Worm (Caenorhabditis elegans) whole organism, L2 larva: ENCODE measurements around the gene C08A9.10.

ENCODE experiments used
- ZK546.5 ChIP-seq: sonication (generic microtip); optimal IDR thresholded peaks from 2 replicates; lab custom pipeline; 2017; ENCODE audit warnings: missing biosample characterization, missing genetic modification characterization
- aly-2 ChIP-seq: fragments of 150-350 bp; optimal IDR thresholded peaks from 2 replicates; lab custom pipeline; 2014; ENCODE audit warnings: missing biosample characterization, missing genetic modification characterization
- ama-1 ChIP-seq: fragments of 150-350 bp; optimal IDR thresholded peaks from 2 replicates; lab custom pipeline; 2018; ENCODE audit warnings: inconsistent platforms
- ceh-82 ChIP-seq: fragments of 150-350 bp; optimal IDR thresholded peaks from 2 replicates; lab custom pipeline; 2014; ENCODE audit warnings: missing biosample characterization, missing genetic modification characterization
- crh-2 ChIP-seq: sonication (generic microtip); optimal IDR thresholded peaks from 2 replicates; lab custom pipeline; 2017; ENCODE audit warnings: missing biosample characterization, missing genetic modification characterization
- dmd-4 ChIP-seq: sonication (generic microtip); optimal IDR thresholded peaks from 2 replicates; lab custom pipeline; 2017; ENCODE audit warnings: missing biosample characterization, missing genetic modification characterization
- elt-1 ChIP-seq: fragments of 150-350 bp; optimal IDR thresholded peaks from 2 replicates; lab custom pipeline; 2014; ENCODE audit warnings: missing biosample characterization, missing genetic modification characterization
- elt-3 ChIP-seq: sonication (generic microtip); optimal IDR thresholded peaks from 2 replicates; lab custom pipeline; 2017; ENCODE audit warnings: missing biosample characterization, missing genetic modification characterization
- lin-13 ChIP-seq: fragments of 150-350 bp; optimal IDR thresholded peaks from 2 replicates; lab custom pipeline; 2014; ENCODE audit warnings: missing biosample characterization, missing genetic modification reagents, missing genetic modification characterization
- nhr-237 ChIP-seq: fragments of 150-350 bp; optimal IDR thresholded peaks from 2 replicates; lab custom pipeline; 2014; ENCODE audit warnings: missing biosample characterization, missing genetic modification characterization
- skn-1 ChIP-seq: sonication (generic microtip); optimal IDR thresholded peaks from 2 replicates; lab custom pipeline; 2017; ENCODE audit warnings: missing biosample characterization, missing genetic modification characterization
- snpc-4 ChIP-seq: fragments of 150-350 bp; optimal IDR thresholded peaks from 2 replicates; lab custom pipeline; 2014; ENCODE audit warnings: missing biosample characterization, missing genetic modification characterization
- unc-55 ChIP-seq: fragments of 150-350 bp; sonication (generic microtip); optimal IDR thresholded peaks from 3 replicates; lab custom pipeline; 2014; ENCODE audit warnings: missing biosample characterization, missing genetic modification reagents, missing genetic modification characterization
- unc-62 ChIP-seq: fragments of 150-350 bp; optimal IDR thresholded peaks from 2 replicates; lab custom pipeline; 2014; ENCODE audit warnings: missing biosample characterization, missing genetic modification reagents, missing genetic modification characterization

ce11 chrX:17107670-17108069, 26.7 kb downstream of the C08A9.10 start, which contains the start of gene lido-4:
- TF ChIP-seq ama-1 (no peak), elt-3 (tag; lab: Kevin White, UChicago) (no peak), crh-2 (tag; lab: Kevin White, UChicago) (no peak), unc-55 (GFP tag; lab: Kevin White, UChicago) (no peak), nhr-237 (tag; lab: Kevin White, UChicago) (no peak), skn-1 (tag; lab: Kevin White, UChicago) (no peak), unc-62 (GFP tag; lab: Kevin White, UChicago) (no peak), dmd-4 (tag; lab: Kevin White, UChicago) (no peak), ZK546.5 (tag; lab: Kevin White, UChicago) (no peak), ceh-82 (no peak), snpc-4 (no peak), lin-13 (GFP tag; lab: Kevin White, UChicago) (no peak), elt-1 (tag; lab: Kevin White, UChicago) (no peak), aly-2 (tag; lab: Kevin White, UChicago) (no peak)
